Worm (Caenorhabditis elegans) whole organism, L4 larva: ENCODE data around the gene srw-2.

ENCODE experiments used
- D1046.2 ChIP-seq: fragments of 200-800 bp; sonication (Bioruptor generic); IDR thresholded peaks from 2 replicates; pipeline ENCODE4 v1.3.6; 2022; ENCODE audit warnings: missing genetic modification characterization, missing compliant biosample characterization
- F44E2.7 ChIP-seq: fragments of 200-800 bp; sonication (Bioruptor generic); IDR thresholded peaks from 2 replicates; pipeline ENCODE4 v2.1.2; 2022; ENCODE audit warnings: missing genetic modification characterization, missing compliant biosample characterization
- F49E8.2 ChIP-seq: sonication (generic microtip); optimal IDR thresholded peaks from 2 replicates; lab custom pipeline; 2016; ENCODE audit warnings: missing compliant biosample characterization, mild to moderate bottlenecking, missing genetic modification characterization, borderline replicate concordance
- T20F7.1 ChIP-seq: fragments of 200-800 bp; sonication (Bioruptor generic); optimal IDR thresholded peaks from 2 replicates; lab custom pipeline; 2018; ENCODE audit warnings: mild to moderate bottlenecking, missing genetic modification characterization, missing compliant biosample characterization
- T26A8.4 ChIP-seq: fragments of 200-800 bp; sonication (Bioruptor generic); IDR thresholded peaks from 2 replicates; pipeline ENCODE4 v1.3.6; 2022; ENCODE audit warnings: missing genetic modification characterization, missing compliant biosample characterization
- Y105C5A.15 ChIP-seq: fragments of 200-800 bp; sonication (Bioruptor generic); IDR thresholded peaks from 2 replicates; pipeline ENCODE4 v1.3.6; 2022; ENCODE audit warnings: missing genetic modification characterization, missing compliant biosample characterization
- Y5F2A.4 ChIP-seq: fragments of 200-800 bp; sonication (Bioruptor generic); optimal IDR thresholded peaks from 2 replicates; lab custom pipeline; 2018; ENCODE audit warnings: mild to moderate bottlenecking, missing genetic modification characterization, missing compliant biosample characterization
- ZK546.5 ChIP-seq, 2 experiments: sonication (generic microtip); optimal IDR thresholded peaks; 2 replicates each; lab custom pipeline; 2017; ENCODE audit warnings: missing biosample characterization in 2 of 2, missing genetic modification characterization in 2 of 2
- aha-1 ChIP-seq: fragments of 150-350 bp; peaks from one replicate; lab custom pipeline; 2014; ENCODE audit warnings: missing biosample characterization, missing genetic modification characterization
- ama-1 ChIP-seq: fragments of 150-350 bp; optimal IDR thresholded peaks from 2 replicates; lab custom pipeline; 2014; ENCODE audit warnings: inconsistent platforms, mixed read lengths
- attf-4 ChIP-seq: sonication (generic microtip); optimal IDR thresholded peaks from 3 replicates; lab custom pipeline; 2017; ENCODE audit warnings: missing biosample characterization, missing genetic modification characterization
- ceh-20 ChIP-seq: fragments of 200-800 bp; sonication (Bioruptor generic); IDR thresholded peaks from 2 replicates; pipeline ENCODE4 v1.3.6; 2022; ENCODE audit warnings: missing genetic modification reagents, missing genetic modification characterization, missing compliant biosample characterization
- ceh-28 ChIP-seq: fragments of 150-350 bp; optimal IDR thresholded peaks from 2 replicates; lab custom pipeline; 2014; ENCODE audit warnings: missing biosample characterization, missing genetic modification reagents, missing genetic modification characterization
- ceh-82 ChIP-seq: sonication (generic microtip); optimal IDR thresholded peaks from 2 replicates; lab custom pipeline; 2017; ENCODE audit warnings: missing biosample characterization, missing genetic modification characterization
- cey-2 ChIP-seq: sonication (generic microtip); optimal IDR thresholded peaks from 3 replicates; lab custom pipeline; 2017; ENCODE audit warnings: missing genetic modification characterization, mild to moderate bottlenecking, missing compliant biosample characterization, antibody characterized with exemption, borderline replicate concordance; ENCODE audit not compliant: insufficient read depth
- daf-16 ChIP-seq, 3 experiments: sonication (generic microtip); optimal IDR thresholded peaks; 2 replicates each; lab custom pipeline; 2016 to 2017; ENCODE audit warnings: missing genetic modification characterization in 3 of 3, missing genetic modification reagents in 3 of 3, mild to moderate bottlenecking in 2 of 3, missing compliant biosample characterization in 2 of 3, missing biosample characterization in 1 of 3, moderate library complexity in 1 of 3
- dmd-6 ChIP-seq: fragments of 200-800 bp; sonication (Bioruptor generic); IDR thresholded peaks from 2 replicates; pipeline ENCODE4 v1.3.6; 2022; ENCODE audit warnings: missing genetic modification reagents, missing genetic modification characterization, missing compliant biosample characterization
- dmd-9 ChIP-seq: fragments of 200-800 bp; sonication (Bioruptor generic); IDR thresholded peaks from 2 replicates; pipeline ENCODE4 v1.3.6; 2022; ENCODE audit warnings: missing genetic modification reagents, missing genetic modification characterization, missing compliant biosample characterization
- dve-1 ChIP-seq: sonication (generic microtip); optimal IDR thresholded peaks from 2 replicates; lab custom pipeline; 2017; ENCODE audit warnings: antibody characterized with exemption, mild to moderate bottlenecking, missing genetic modification characterization, missing compliant biosample characterization; ENCODE audit not compliant: insufficient read depth
- fkh-10 ChIP-seq: fragments of 150-350 bp; optimal IDR thresholded peaks from 2 replicates; lab custom pipeline; 2014; ENCODE audit warnings: missing biosample characterization, missing genetic modification reagents, missing genetic modification characterization
- hlh-30 ChIP-seq: sonication (generic microtip); optimal IDR thresholded peaks from 2 replicates; lab custom pipeline; 2017; ENCODE audit warnings: antibody characterized with exemption, mild to moderate bottlenecking, missing genetic modification characterization, missing compliant biosample characterization; ENCODE audit not compliant: insufficient read depth
- hmg-1.1 ChIP-seq: fragments of 200-800 bp; sonication (Bioruptor generic); IDR thresholded peaks from 2 replicates; pipeline ENCODE4 v1.3.6; 2022; ENCODE audit warnings: missing genetic modification reagents, missing genetic modification characterization, missing compliant biosample characterization
- lim-7 ChIP-seq: fragments of 200-800 bp; sonication (Bioruptor generic); IDR thresholded peaks from 2 replicates; pipeline ENCODE4 v1.3.6; 2022; ENCODE audit warnings: missing genetic modification characterization, missing compliant biosample characterization
- lin-38 ChIP-seq: fragments of 200-800 bp; sonication (Bioruptor generic); IDR thresholded peaks from 2 replicates; pipeline ENCODE4 v1.3.6; 2022; ENCODE audit warnings: missing genetic modification reagents, missing genetic modification characterization, missing compliant biosample characterization
- lin-39 ChIP-seq: fragments of 150-350 bp; optimal IDR thresholded peaks from 2 replicates; lab custom pipeline; 2014; ENCODE audit warnings: missing biosample characterization, missing genetic modification reagents, missing genetic modification characterization
- lir-3 ChIP-seq: sonication (generic microtip); optimal IDR thresholded peaks from 2 replicates; lab custom pipeline; 2016; ENCODE audit warnings: mild to moderate bottlenecking, missing genetic modification characterization, missing compliant biosample characterization
- mep-1 ChIP-seq: fragments of 150-350 bp; sonication (generic microtip); optimal IDR thresholded peaks from 3 replicates; lab custom pipeline; 2014; ENCODE audit warnings: missing biosample characterization, missing genetic modification characterization
- mxl-2 ChIP-seq: fragments of 200-800 bp; sonication (Bioruptor generic); conservative IDR thresholded peaks from 2 replicates; pipeline ENCODE4 v1.3.6; 2022; ENCODE audit warnings: missing genetic modification reagents, missing genetic modification characterization, missing compliant biosample characterization
- nhr-10 ChIP-seq: fragments of 150-350 bp; optimal IDR thresholded peaks from 2 replicates; lab custom pipeline; 2014; ENCODE audit warnings: missing biosample characterization, missing genetic modification characterization
- nhr-102 ChIP-seq: sonication (generic microtip); optimal IDR thresholded peaks from 2 replicates; lab custom pipeline; 2016; ENCODE audit warnings: mild to moderate bottlenecking, missing genetic modification characterization, moderate library complexity, missing compliant biosample characterization
- nhr-28 ChIP-seq: fragments of 150-350 bp; optimal IDR thresholded peaks from 2 replicates; lab custom pipeline; 2014; ENCODE audit warnings: missing biosample characterization, missing genetic modification characterization
- nhr-77 ChIP-seq: fragments of 150-350 bp; optimal IDR thresholded peaks from 2 replicates; lab custom pipeline; 2014; ENCODE audit warnings: missing biosample characterization, missing genetic modification characterization
- php-3 ChIP-seq: fragments of 200-800 bp; sonication (Bioruptor generic); IDR thresholded peaks from 2 replicates; pipeline ENCODE4 v1.3.6; 2022; ENCODE audit warnings: missing genetic modification reagents, missing genetic modification characterization, missing compliant biosample characterization
- pqm-1 ChIP-seq: sonication (generic microtip); optimal IDR thresholded peaks from 2 replicates; lab custom pipeline; 2017; ENCODE audit warnings: missing biosample characterization, missing genetic modification characterization
- set-16 ChIP-seq: fragments of 200-800 bp; sonication (Bioruptor generic); IDR thresholded peaks from 2 replicates; pipeline ENCODE4 v1.3.6; 2022; ENCODE audit warnings: missing genetic modification reagents, missing genetic modification characterization, missing compliant biosample characterization
- tag-97 ChIP-seq: fragments of 200-800 bp; sonication (Bioruptor generic); IDR thresholded peaks from 2 replicates; pipeline ENCODE4 v1.3.6; 2022; ENCODE audit warnings: missing genetic modification characterization, missing compliant biosample characterization
- unc-39 ChIP-seq: sonication (generic microtip); optimal IDR thresholded peaks from 2 replicates; lab custom pipeline; 2017; ENCODE audit warnings: missing biosample characterization, missing genetic modification characterization
- unc-62 ChIP-seq, 3 experiments: fragments of 150-350 bp in 1 of 3; sonication (generic microtip); optimal IDR thresholded peaks in 2 of 3; peaks in 1 of 3; 1 replicate in 1 of 3; 2 replicates in 2 of 3; lab custom pipeline; 2014 to 2017; ENCODE audit warnings: missing biosample characterization in 3 of 3, missing genetic modification characterization in 3 of 3, missing genetic modification reagents in 3 of 3, missing genotype in 1 of 3
- vab-7 ChIP-seq: fragments of 200-800 bp; sonication (Bioruptor generic); IDR thresholded peaks from 2 replicates; pipeline ENCODE4 v1.3.6; 2022; ENCODE audit warnings: missing genetic modification reagents, missing genetic modification characterization, missing compliant biosample characterization
- zag-1 ChIP-seq: fragments of 150-350 bp; optimal IDR thresholded peaks from 2 replicates; lab custom pipeline; 2014; ENCODE audit warnings: missing biosample characterization, missing genetic modification characterization
- ztf-7 ChIP-seq: fragments of 150-350 bp; optimal IDR thresholded peaks from 2 replicates; lab custom pipeline; 2014; ENCODE audit warnings: missing biosample characterization, missing genetic modification characterization

srw-2 gene

ce11 chrV:2849071-2849470 is 18.4 kb downstream of the srw-2 start, which contains the start of gene ugt-53:
Gene ugt-53, plus strand, starts transcription at chrV:2849343.
- TF ChIP-seq dmd-6 (GFP tag; lab: Robert Waterston, UW) (peak; percentile 90), php-3 (GFP tag; lab: Robert Waterston, UW) (peak; percentile 70), daf-16 (GFP tag; optimal IDR thresholded peaks at IDR 0.05; lab: Kevin White, UChicago) (no peak), daf-16 (tag; optimal IDR thresholded peaks at IDR 0.05; lab: Kevin White, UChicago) (peak; percentile 45), pqm-1 (tag; lab: Kevin White, UChicago) (peak; percentile 43), attf-4 (no peak), T20F7.1 (no peak), nhr-28 (peak; percentile 84)

DNA sequence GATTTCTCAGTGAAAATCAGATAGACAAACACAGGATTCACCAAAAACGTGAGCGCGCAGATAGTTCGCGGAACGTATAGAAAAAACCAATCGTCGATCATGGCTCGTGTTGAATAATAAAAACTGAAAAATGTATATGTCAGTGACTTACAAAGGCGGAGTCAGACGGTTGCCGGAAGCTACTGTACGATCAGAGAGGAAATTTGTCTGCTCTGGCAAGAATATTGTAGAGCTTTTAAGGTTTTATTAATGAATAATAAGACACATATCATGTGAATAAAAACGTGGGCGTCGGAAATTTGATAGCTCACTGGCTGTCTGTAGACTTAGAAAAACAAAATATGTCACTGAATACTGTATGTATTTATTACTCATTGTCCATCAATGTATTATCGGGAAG is 24.8 kb downstream of the srw-2 start, which contains the start of gene srj-57:
Gene srj-57, minus strand, starts transcription at position 101 of the 400 bp plus-strand sequence.
- TF ChIP-seq hmg-1.1 (GFP tag; lab: Robert Waterston, UW) (no peak), ztf-7 (tag; lab: Kevin White, UChicago) (no peak), fkh-10 (no peak), dve-1 (no peak), pqm-1 (tag; lab: Kevin White, UChicago) (no peak)
- TF ChIP-seq, all 104 proteins: peak for 0

DNA sequence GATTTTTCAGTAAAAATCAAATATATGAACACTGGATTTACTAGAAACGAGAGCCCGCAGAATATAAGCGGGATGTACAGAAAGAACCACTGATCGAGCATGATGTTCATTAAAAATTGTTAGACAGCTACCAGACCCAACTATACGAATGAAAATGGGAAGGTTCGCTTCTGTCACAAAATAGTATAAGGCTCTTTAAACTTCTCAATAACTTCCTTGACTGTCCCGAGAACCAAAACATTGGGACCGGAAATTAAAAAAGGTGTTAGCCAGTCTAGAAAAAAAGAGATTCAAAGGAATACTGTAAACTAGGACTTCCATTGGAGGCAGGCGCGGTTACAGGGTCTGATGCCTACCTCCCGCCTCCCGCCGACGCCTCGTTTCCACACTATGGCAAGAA is 27.2 kb downstream of the srw-2 start, which contains the start of gene srj-55:
Gene srj-55, minus strand, starts transcription at position 101 of the 400 bp plus-strand sequence.
- TF ChIP-seq ama-1 (lab: Kevin White, UChicago) (no peak), hlh-30 (tag; lab: Kevin White, UChicago) (no peak), cey-2 (tag; lab: Kevin White, UChicago) (no peak), lim-7 (no peak), ceh-82 (tag; lab: Kevin White, UChicago) (no peak), ZK546.5 (tag; optimal IDR thresholded peaks at IDR 0.05; lab: Kevin White, UChicago) (no peak)

- TF ChIP-seq dmd-9 (no peak), lir-3 (no peak), hmg-1.1 (GFP tag; lab: Robert Waterston, UW) (no peak), unc-39 (tag; lab: Kevin White, UChicago) (no peak), nhr-77 (tag; lab: Kevin White, UChicago) (no peak), unc-62 (GFP tag; optimal IDR thresholded peaks at IDR 0.05 in 1 of 2; lab: Kevin White, UChicago) (peak in 1 of 2 experiments; percentile 74), unc-62 (tag; optimal IDR thresholded peaks at IDR 0.05; lab: Kevin White, UChicago) (no peak), F44E2.7 (no peak)
Observed at ce11 chrV:2859738-2860137, 29.1 kb downstream of the srw-2 start, which contains the start of gene srj-54. Gene srj-54, minus strand, starts transcription at chrV:2859838.

ce11 chrV:2861505-2861904 is 30.8 kb downstream of the srw-2 start, which contains the start of gene srh-270:
Gene srh-270, minus strand, starts transcription at chrV:2861605.
- TF ChIP-seq mxl-2 (GFP tag; lab: Robert Waterston, UW) (no peak), lin-38 (no peak), zag-1 (tag; lab: Kevin White, UChicago) (no peak), ceh-28 (no peak), ceh-20 (no peak), unc-62 (GFP tag; optimal IDR thresholded peaks at IDR 0.05 in 1 of 2; lab: Kevin White, UChicago) (peak in 1 of 2 experiments; percentile 17), unc-62 (tag; optimal IDR thresholded peaks at IDR 0.05; lab: Kevin White, UChicago) (no peak), aha-1 (tag; lab: Kevin White, UChicago) (peak; percentile 2), nhr-102 (tag; lab: Kevin White, UChicago) (no peak), cey-2 (tag; lab: Kevin White, UChicago) (no peak)

ce11 chrV:2863033-2863432 is 32.4 kb downstream of the srw-2 start, which contains the start of gene srh-272:
Gene srh-272, plus strand, starts transcription at chrV:2863333.
- no peak for TF ChIP-seq vab-7 (GFP tag; lab: Robert Waterston, UW)
- TF ChIP-seq mxl-2 (GFP tag; lab: Robert Waterston, UW), result no peak
- no peak for TF ChIP-seq nhr-102 (tag; lab: Kevin White, UChicago)
- TF ChIP-seq mep-1 (tag; lab: Kevin White, UChicago), result no peak
- no peak for TF ChIP-seq dmd-6 (GFP tag; lab: Robert Waterston, UW)
- TF ChIP-seq nhr-10 (tag; lab: Kevin White, UChicago), result no peak
- no peak for TF ChIP-seq F49E8.2 (tag; lab: Kevin White, UChicago)
- TF ChIP-seq tag-97 (GFP tag; lab: Robert Waterston, UW), result no peak
- no peak for TF ChIP-seq lin-39 (tag; lab: Kevin White, UChicago)
- TF ChIP-seq Y105C5A.15, result no peak
- no peak for TF ChIP-seq Y5F2A.4 (GFP tag; lab: Kevin White, UChicago)
- no peak for TF ChIP-seq F44E2.7
- no peak for TF ChIP-seq T26A8.4 (GFP tag; lab: Robert Waterston, UW)
- no peak for TF ChIP-seq php-3 (GFP tag; lab: Robert Waterston, UW)
- TF ChIP-seq D1046.2, result no peak
- no peak for TF ChIP-seq set-16
